Worm (Caenorhabditis elegans) whole organism, late embryonic: ENCODE data around the gene C05G5.1.
A peak's percentile ranks its signal among the peaks of the same experiment; 100 is the strongest.

ENCODE experiments used
- C38D4.7 ChIP-seq: fragments of 200-800 bp; sonication (Bioruptor generic); optimal IDR thresholded peaks from 2 replicates; lab custom pipeline; 2018; ENCODE audit warnings: mild to moderate bottlenecking, missing genetic modification characterization, moderate library complexity, missing compliant biosample characterization
- F13H6.1 ChIP-seq: sonication (generic microtip); optimal IDR thresholded peaks from 2 replicates; lab custom pipeline; 2016; ENCODE audit warnings: missing genetic modification characterization, missing compliant biosample characterization
- T23F11.4 ChIP-seq: fragments of 200-800 bp; sonication (Bioruptor generic); optimal IDR thresholded peaks from 2 replicates; lab custom pipeline; 2018; ENCODE audit warnings: mild to moderate bottlenecking, missing genetic modification characterization, missing compliant biosample characterization
- Y22D7AL.16 ChIP-seq: sonication (generic microtip); optimal IDR thresholded peaks from 2 replicates; lab custom pipeline; 2016; ENCODE audit warnings: missing genetic modification characterization, missing compliant biosample characterization
- ceh-18 ChIP-seq: sonication (generic microtip); optimal IDR thresholded peaks from 2 replicates; lab custom pipeline; 2016; ENCODE audit warnings: missing genetic modification characterization, missing compliant biosample characterization
- ceh-19 ChIP-seq: fragments of 200-800 bp; sonication (Bioruptor generic); optimal IDR thresholded peaks from 2 replicates; lab custom pipeline; 2018; ENCODE audit warnings: mild to moderate bottlenecking, missing genetic modification characterization, missing compliant biosample characterization
- ceh-2 ChIP-seq: sonication (generic microtip); optimal IDR thresholded peaks from 2 replicates; lab custom pipeline; 2016; ENCODE audit warnings: missing genotype, missing genetic modification characterization, missing compliant biosample characterization
- ceh-24 ChIP-seq: sonication (generic microtip); optimal IDR thresholded peaks from 2 replicates; lab custom pipeline; 2016; ENCODE audit warnings: mild to moderate bottlenecking, missing genetic modification characterization, missing compliant biosample characterization
- ceh-30 ChIP-seq: fragments of 150-350 bp; optimal IDR thresholded peaks from 2 replicates; lab custom pipeline; 2014; ENCODE audit warnings: missing biosample characterization, missing genetic modification characterization
- ceh-31 ChIP-seq: sonication (generic microtip); optimal IDR thresholded peaks from 2 replicates; lab custom pipeline; 2016; ENCODE audit warnings: missing genetic modification characterization, missing compliant biosample characterization
- ceh-45 ChIP-seq: fragments of 200-800 bp; sonication (Bioruptor generic); IDR thresholded peaks from 2 replicates; pipeline ENCODE4 v1.3.6; 2022; ENCODE audit warnings: missing genetic modification reagents, missing genetic modification characterization, missing compliant biosample characterization
- ceh-6 ChIP-seq: fragments of 200-800 bp; sonication (Bioruptor generic); optimal IDR thresholded peaks from 2 replicates; lab custom pipeline; 2018; ENCODE audit warnings: mild to moderate bottlenecking, missing genetic modification characterization, missing compliant biosample characterization
- che-1 ChIP-seq: sonication (generic microtip); optimal IDR thresholded peaks from 2 replicates; lab custom pipeline; 2016; ENCODE audit warnings: mild to moderate bottlenecking, missing genetic modification characterization, missing compliant biosample characterization
- ets-4 ChIP-seq: sonication (generic microtip); optimal IDR thresholded peaks from 2 replicates; lab custom pipeline; 2016; ENCODE audit warnings: missing genetic modification characterization, missing compliant biosample characterization
- eyg-1 ChIP-seq: sonication (generic microtip); optimal IDR thresholded peaks from 2 replicates; lab custom pipeline; 2016; ENCODE audit warnings: missing genotype, missing genetic modification characterization, missing compliant biosample characterization
- fax-1 ChIP-seq: sonication (generic microtip); optimal IDR thresholded peaks from 2 replicates; lab custom pipeline; 2016; ENCODE audit warnings: missing genotype, missing genetic modification characterization, missing compliant biosample characterization
- fkh-10 ChIP-seq: fragments of 150-350 bp; optimal IDR thresholded peaks from 2 replicates; lab custom pipeline; 2014; ENCODE audit warnings: missing biosample characterization, missing genetic modification reagents, missing genetic modification characterization
- fkh-6 ChIP-seq: sonication (generic microtip); optimal IDR thresholded peaks from 2 replicates; lab custom pipeline; 2016; ENCODE audit warnings: missing genetic modification characterization, missing compliant biosample characterization
- gmeb-2 ChIP-seq: sonication (generic microtip); optimal IDR thresholded peaks from 2 replicates; lab custom pipeline; 2016; ENCODE audit warnings: missing genetic modification characterization, inconsistent platforms, missing compliant biosample characterization
- hlh-15 ChIP-seq: sonication (generic microtip); optimal IDR thresholded peaks from 2 replicates; lab custom pipeline; 2016; ENCODE audit warnings: missing genetic modification characterization, missing compliant biosample characterization
- hlh-6 ChIP-seq: sonication (generic microtip); optimal IDR thresholded peaks from 2 replicates; lab custom pipeline; 2016; ENCODE audit warnings: missing genotype, missing genetic modification characterization, missing compliant biosample characterization
- hlh-8 ChIP-seq: sonication (generic microtip); optimal IDR thresholded peaks from 2 replicates; lab custom pipeline; 2016; ENCODE audit warnings: missing genotype, missing genetic modification characterization, missing compliant biosample characterization
- lim-6 ChIP-seq: sonication (generic microtip); optimal IDR thresholded peaks from 2 replicates; lab custom pipeline; 2016; ENCODE audit warnings: missing genetic modification characterization, missing compliant biosample characterization
- lin-11 ChIP-seq: fragments of 200-800 bp; sonication (Bioruptor generic); optimal IDR thresholded peaks from 2 replicates; lab custom pipeline; 2018; ENCODE audit warnings: mild to moderate bottlenecking, missing genetic modification characterization, missing compliant biosample characterization
- nfya-1 ChIP-seq: sonication (generic microtip); optimal IDR thresholded peaks from 2 replicates; lab custom pipeline; 2017; ENCODE audit warnings: missing genetic modification characterization, mild to moderate bottlenecking, missing compliant biosample characterization, antibody characterized with exemption, moderate library complexity
- nhr-232 ChIP-seq: sonication (generic microtip); optimal IDR thresholded peaks from 2 replicates; lab custom pipeline; 2016; ENCODE audit warnings: missing genetic modification characterization, missing compliant biosample characterization
- npax-4 ChIP-seq: sonication (generic microtip); optimal IDR thresholded peaks from 2 replicates; lab custom pipeline; 2016; ENCODE audit warnings: missing genetic modification characterization, missing compliant biosample characterization
- odd-2 ChIP-seq: sonication (generic microtip); optimal IDR thresholded peaks from 2 replicates; lab custom pipeline; 2017; ENCODE audit warnings: antibody characterized with exemption, mild to moderate bottlenecking, missing genetic modification characterization, missing compliant biosample characterization
- pag-3 ChIP-seq: sonication (generic microtip); optimal IDR thresholded peaks from 2 replicates; lab custom pipeline; 2016; ENCODE audit warnings: missing compliant biosample characterization, missing genetic modification characterization, borderline replicate concordance
- pha-2 ChIP-seq: sonication (generic microtip); optimal IDR thresholded peaks from 2 replicates; lab custom pipeline; 2017; ENCODE audit warnings: mild to moderate bottlenecking, missing genetic modification characterization, missing compliant biosample characterization
- pqm-1 ChIP-seq: sonication (generic microtip); optimal IDR thresholded peaks from 2 replicates; lab custom pipeline; 2016; ENCODE audit warnings: missing genetic modification characterization, missing compliant biosample characterization
- pros-1 ChIP-seq: fragments of 150-350 bp; optimal IDR thresholded peaks from 2 replicates; lab custom pipeline; 2014; ENCODE audit warnings: missing biosample characterization, missing genetic modification reagents, missing genetic modification characterization
- sox-4 ChIP-seq: sonication (generic microtip); optimal IDR thresholded peaks from 2 replicates; lab custom pipeline; 2017; ENCODE audit warnings: mild to moderate bottlenecking, missing genetic modification characterization, inconsistent platforms, missing compliant biosample characterization
- tbx-2 ChIP-seq: sonication (generic microtip); optimal IDR thresholded peaks from 2 replicates; lab custom pipeline; 2016; ENCODE audit warnings: missing genetic modification characterization, missing compliant biosample characterization
- unc-3 ChIP-seq, 2 experiments: fragments of 200-800 bp in 1 of 2; sonication (Bioruptor generic) in 1 of 2; sonication (generic microtip) in 1 of 2; conservative IDR thresholded peaks in 1 of 2; optimal IDR thresholded peaks in 1 of 2; 2 replicates each; pipeline versions ENCODE4 v1.3.6 to Lab custom; 2016 to 2022; ENCODE audit warnings: missing compliant biosample characterization in 2 of 2, missing genetic modification characterization in 2 of 2, missing genetic modification reagents in 1 of 2
- unc-42 ChIP-seq: sonication (generic microtip); optimal IDR thresholded peaks from 2 replicates; lab custom pipeline; 2016; ENCODE audit warnings: missing genotype, missing genetic modification characterization, missing compliant biosample characterization

C05G5.1 gene

ce11 chrX:14737623-14738022 lies 2.3 kb downstream of the C05G5.1 start:
- TF ChIP-seq gmeb-2 (tag; lab: Kevin White, UChicago) (no peak), ceh-2 (tag; lab: Kevin White, UChicago) (no peak), unc-3 (GFP tag; conservative IDR thresholded peaks at IDR 0.05; lab: Robert Waterston, UW) (no peak), unc-3 (tag; optimal IDR thresholded peaks at IDR 0.05; lab: Kevin White, UChicago) (no peak), sox-4 (tag; lab: Kevin White, UChicago) (no peak), ceh-24 (tag; lab: Kevin White, UChicago) (no peak), T23F11.4 (GFP tag; lab: Kevin White, UChicago) (no peak), unc-42 (tag; lab: Kevin White, UChicago) (no peak), fax-1 (tag; lab: Kevin White, UChicago) (no peak), ceh-6 (no peak), che-1 (tag; lab: Kevin White, UChicago) (no peak), nfya-1 (tag; lab: Kevin White, UChicago) (no peak), ceh-45 (GFP tag; lab: Robert Waterston, UW) (no peak), ceh-30 (tag; lab: Kevin White, UChicago) (no peak), F13H6.1 (tag; lab: Kevin White, UChicago) (no peak), C38D4.7 (no peak), pros-1 (tag; lab: Kevin White, UChicago) (no peak), fkh-10 (GFP tag; lab: Kevin White, UChicago) (no peak), pag-3 (tag; lab: Kevin White, UChicago) (no peak), fkh-6 (tag; lab: Kevin White, UChicago) (no peak), ceh-31 (tag; lab: Kevin White, UChicago) (no peak)

ce11 chrX:14736955-14737621 lies 2.8 kb downstream of the C05G5.1 start:
- no peak for TF ChIP-seq ceh-19
- TF ChIP-seq lin-11 (tag; lab: Kevin White, UChicago), result no peak
- no peak for TF ChIP-seq hlh-8 (tag; lab: Kevin White, UChicago)
- TF ChIP-seq pha-2, result no peak
- no peak for TF ChIP-seq gmeb-2 (tag; lab: Kevin White, UChicago)
- no peak for TF ChIP-seq eyg-1 (tag; lab: Kevin White, UChicago)
- TF ChIP-seq lim-6 (tag; lab: Kevin White, UChicago), result no peak
- TF ChIP-seq pqm-1 (tag; lab: Kevin White, UChicago), result no peak
- no peak for TF ChIP-seq che-1 (tag; lab: Kevin White, UChicago)
- no peak for TF ChIP-seq Y22D7AL.16 (tag; lab: Kevin White, UChicago)
- TF ChIP-seq npax-4 (tag; lab: Kevin White, UChicago), result no peak
- TF ChIP-seq hlh-15, result no peak
- TF ChIP-seq odd-2 (tag; lab: Kevin White, UChicago), result no peak
- TF ChIP-seq F13H6.1 (tag; lab: Kevin White, UChicago), result no peak
- TF ChIP-seq, all 69 proteins: peak for 0

- TF ChIP-seq hlh-6 (no peak), odd-2 (tag; lab: Kevin White, UChicago) (no peak), ceh-30 (tag; lab: Kevin White, UChicago) (no peak), eyg-1 (tag; lab: Kevin White, UChicago) (no peak), nfya-1 (tag; lab: Kevin White, UChicago) (no peak), hlh-8 (tag; lab: Kevin White, UChicago) (no peak), tbx-2 (tag; lab: Kevin White, UChicago) (no peak), nhr-232 (no peak)
Measured at ce11 chrX:14736220-14736619, 3.7 kb downstream of the C05G5.1 start.

ce11 chrX:14731828-14732331 lies 8.0 kb downstream of the C05G5.1 start, which contains the start of gene F33C8.4:
Gene F33C8.4, plus strand, starts transcription at chrX:14732281.
- no peak for TF ChIP-seq ets-4 (tag; lab: Kevin White, UChicago)
- TF ChIP-seq odd-2 (tag; lab: Kevin White, UChicago), result no peak
- TF ChIP-seq ceh-18, result peak; percentile 49
- TF ChIP-seq hlh-15, result no peak
- TF ChIP-seq, all 69 proteins: peak for 1
